Worm (Caenorhabditis elegans) whole organism, young adult: Measurements from ENCODE around the gene T27E9.6.

Experiments used
- B0261.1 ChIP-seq: sonication (generic microtip); optimal IDR thresholded peaks from 2 replicates; lab custom pipeline; 2016; ENCODE audit warnings: mild to moderate bottlenecking, missing genetic modification characterization, moderate library complexity, missing compliant biosample characterization
- Y95B8A.8 ChIP-seq: fragments of 200-800 bp; sonication (Bioruptor generic); IDR thresholded peaks from 2 replicates; pipeline ENCODE4 v1.3.6; 2022; ENCODE audit warnings: missing genetic modification reagents, missing genetic modification characterization, missing compliant biosample characterization
- die-1 ChIP-seq: sonication (generic microtip); optimal IDR thresholded peaks from 2 replicates; lab custom pipeline; 2016; ENCODE audit warnings: missing genotype, mild to moderate bottlenecking, missing genetic modification characterization, missing compliant biosample characterization
- dpff-1 ChIP-seq: sonication (generic microtip); optimal IDR thresholded peaks from 2 replicates; lab custom pipeline; 2017; ENCODE audit warnings: mild to moderate bottlenecking, missing genetic modification characterization, missing compliant biosample characterization
- mxl-1 ChIP-seq: sonication (generic microtip); optimal IDR thresholded peaks from 2 replicates; lab custom pipeline; 2016; ENCODE audit warnings: missing genetic modification characterization, missing compliant biosample characterization
- nfya-2 ChIP-seq: fragments of 200-800 bp; sonication (Bioruptor generic); IDR thresholded peaks from 2 replicates; pipeline ENCODE4 v1.3.6; 2022; ENCODE audit warnings: missing genetic modification reagents, missing genetic modification characterization, missing compliant biosample characterization
- pha-4 ChIP-seq: fragments of 150-350 bp; sonication (generic microtip); optimal IDR thresholded peaks from 2 replicates; lab custom pipeline; 2014; ENCODE audit warnings: missing biosample characterization, missing genetic modification reagents, missing genetic modification characterization
- zim-3 ChIP-seq: sonication (generic microtip); optimal IDR thresholded peaks from 2 replicates; lab custom pipeline; 2017; ENCODE audit warnings: mild to moderate bottlenecking, missing genetic modification characterization, moderate library complexity, missing compliant biosample characterization
- ztf-26 ChIP-seq: sonication (generic microtip); optimal IDR thresholded peaks from 2 replicates; lab custom pipeline; 2017; ENCODE audit warnings: missing genetic modification characterization, missing compliant biosample characterization

- TF ChIP-seq pha-4 (tag; lab: Kevin White, UChicago) (no peak), dpff-1 (tag; lab: Kevin White, UChicago) (no peak), zim-3 (tag; lab: Kevin White, UChicago) (no peak), mxl-1 (tag; lab: Kevin White, UChicago) (no peak), ztf-26 (tag; lab: Kevin White, UChicago) (no peak), B0261.1 (tag; lab: Kevin White, UChicago) (no peak), nfya-2 (GFP tag; lab: Robert Waterston, UW) (no peak), die-1 (tag; lab: Kevin White, UChicago) (no peak), Y95B8A.8 (GFP tag; lab: Robert Waterston, UW) (no peak)
Measured at ce11 chrIII:13461535-13461934, 15.0 kb downstream of the T27E9.6 start.
